Fruit fly (Drosophila melanogaster) whole organism, adult: ENCODE results near the gene M1BP.

Source experiments
- CG11617 ChIP-seq: fragments of 200-800 bp; sonication (Bioruptor generic); optimal IDR thresholded peaks from 2 replicates; lab custom pipeline; 2017; ENCODE audit warnings: mild to moderate bottlenecking, missing biosample characterization, missing genetic modification reagents, missing genetic modification characterization
- CG12768 ChIP-seq: fragments of 200-800 bp; sonication (Bioruptor generic); optimal IDR thresholded peaks from 2 replicates; lab custom pipeline; 2017; ENCODE audit warnings: missing biosample characterization, missing genetic modification characterization, mild to moderate bottlenecking, moderate library complexity, missing genetic modification reagents
- CG14711 ChIP-seq: fragments of 200-800 bp; sonication (Bioruptor generic); optimal IDR thresholded peaks from 2 replicates; lab custom pipeline; 2018; ENCODE audit warnings: missing biosample characterization, mild to moderate bottlenecking, missing genetic modification characterization, moderate library complexity
- CG1620 ChIP-seq: fragments of 200-800 bp; sonication (Bioruptor generic); optimal IDR thresholded peaks from 2 replicates; lab custom pipeline; 2016; ENCODE audit warnings: missing biosample characterization, missing genetic modification characterization
- CG33017 ChIP-seq: fragments of 200-800 bp; sonication (Bioruptor generic); optimal IDR thresholded peaks from 2 replicates; lab custom pipeline; 2018; ENCODE audit warnings: missing biosample characterization, mild to moderate bottlenecking, missing genetic modification characterization, moderate library complexity
- CG5204 ChIP-seq: fragments of 200-800 bp; sonication (Bioruptor generic); optimal IDR thresholded peaks from 2 replicates; lab custom pipeline; 2016; ENCODE audit warnings: missing biosample characterization, missing genetic modification characterization
- CG7045 ChIP-seq: fragments of 200-800 bp; sonication (Bioruptor generic); optimal IDR thresholded peaks from 2 replicates; lab custom pipeline; 2017; ENCODE audit warnings: missing biosample characterization, mild to moderate bottlenecking, missing genetic modification characterization
- CG7101 ChIP-seq: fragments of 200-800 bp; sonication (Bioruptor generic); optimal IDR thresholded peaks from 2 replicates; lab custom pipeline; 2018; ENCODE audit warnings: missing biosample characterization, mild to moderate bottlenecking, missing genetic modification characterization, moderate library complexity
- Mnt ChIP-seq: fragments of 200-800 bp; sonication (Bioruptor generic); optimal IDR thresholded peaks from 2 replicates; lab custom pipeline; 2016; ENCODE audit warnings: missing biosample characterization, mild to moderate bottlenecking, missing genetic modification characterization
- bab1 ChIP-seq: fragments of 200-800 bp; sonication (Bioruptor generic); optimal IDR thresholded peaks from 3 replicates; lab custom pipeline; 2019; ENCODE audit warnings: missing biosample characterization, mild to moderate bottlenecking, missing genetic modification characterization, moderate library complexity
- kay ChIP-seq: fragments of 200-800 bp; sonication (Bioruptor generic); peaks from one replicate; lab custom pipeline; 2016; ENCODE audit warnings: missing biosample characterization, missing genetic modification characterization, borderline replicate concordance
- ovo ChIP-seq: fragments of 200-800 bp; sonication (Bioruptor generic); optimal IDR thresholded peaks from 2 replicates; lab custom pipeline; 2016; ENCODE audit warnings: missing biosample characterization, missing genetic modification characterization

DNA sequence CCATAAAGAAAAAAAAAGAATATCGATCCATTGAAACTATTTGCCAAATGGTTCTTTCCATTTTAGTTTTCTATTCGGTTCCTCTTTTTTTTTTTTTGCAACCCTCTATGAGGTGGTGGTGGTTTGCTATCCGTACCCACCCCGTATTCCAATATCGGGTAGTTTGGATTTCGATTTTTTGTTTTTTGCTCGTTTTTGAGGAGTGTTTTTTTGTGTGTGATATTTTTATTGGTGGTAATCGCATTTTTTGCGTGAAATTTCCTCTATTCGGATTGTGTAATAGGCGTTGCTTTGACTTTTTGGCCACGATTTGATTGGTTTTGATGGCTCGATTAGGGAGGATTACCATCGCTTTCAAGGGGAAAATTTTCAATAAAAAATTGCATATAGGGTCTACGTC lies 45.1 kb downstream of the M1BP start:
- TF ChIP-seq CG5204 (GFP tag; lab: Kevin White, UChicago) = no peak
- TF ChIP-seq CG11617 (GFP tag; lab: Kevin White, UChicago) = no peak
- no peak for TF ChIP-seq CG14711 (tag; lab: Kevin White, UChicago)
- TF ChIP-seq CG7045 (GFP tag; lab: Kevin White, UChicago) = no peak
- TF ChIP-seq CG33017 (tag; lab: Kevin White, UChicago) = no peak
- TF ChIP-seq Mnt (GFP tag; lab: Kevin White, UChicago) = no peak
- TF ChIP-seq CG12768 (GFP tag; lab: Kevin White, UChicago) = no peak
- no peak for TF ChIP-seq ovo (GFP tag; lab: Kevin White, UChicago)
- TF ChIP-seq bab1 = no peak
- no peak for TF ChIP-seq CG1620 (GFP tag; lab: Kevin White, UChicago)
- no peak for TF ChIP-seq CG7101 (tag; lab: Kevin White, UChicago)
- no peak for TF ChIP-seq kay (GFP tag; lab: Kevin White, UChicago)
